Worm (Caenorhabditis elegans) whole organism, late embryonic: Measurements from ENCODE around the gene C09G9.8.

ENCODE experiments used
- Y22D7AL.16 ChIP-seq: sonication (generic microtip); optimal IDR thresholded peaks from 2 replicates; lab custom pipeline; 2016; ENCODE audit warnings: missing genetic modification characterization, missing compliant biosample characterization
- ama-1 ChIP-seq: fragments of 150-350 bp; optimal IDR thresholded peaks from 2 replicates; lab custom pipeline; 2014
- elt-2 ChIP-seq: sonication (generic microtip); optimal IDR thresholded peaks from 2 replicates; lab custom pipeline; 2016; ENCODE audit warnings: missing genetic modification reagents, missing genetic modification characterization, missing compliant biosample characterization
- eyg-1 ChIP-seq: sonication (generic microtip); optimal IDR thresholded peaks from 2 replicates; lab custom pipeline; 2016; ENCODE audit warnings: missing genotype, missing genetic modification characterization, missing compliant biosample characterization
- lin-11 ChIP-seq: fragments of 200-800 bp; sonication (Bioruptor generic); optimal IDR thresholded peaks from 2 replicates; lab custom pipeline; 2018; ENCODE audit warnings: mild to moderate bottlenecking, missing genetic modification characterization, missing compliant biosample characterization
- pha-4 ChIP-seq: fragments of 150-350 bp; optimal IDR thresholded peaks from 2 replicates; lab custom pipeline; 2018; ENCODE audit warnings: missing biosample characterization, missing genetic modification reagents, missing genetic modification characterization
- syd-9 ChIP-seq: sonication (generic microtip); optimal IDR thresholded peaks from 2 replicates; lab custom pipeline; 2016; ENCODE audit warnings: mild to moderate bottlenecking, missing genetic modification characterization, moderate library complexity, missing compliant biosample characterization
- tbx-2 ChIP-seq: sonication (generic microtip); optimal IDR thresholded peaks from 2 replicates; lab custom pipeline; 2016; ENCODE audit warnings: missing genetic modification characterization, missing compliant biosample characterization
- ztf-16 ChIP-seq: sonication (generic microtip); optimal IDR thresholded peaks from 2 replicates; lab custom pipeline; 2017; ENCODE audit warnings: missing genetic modification characterization, missing compliant biosample characterization

DNA sequence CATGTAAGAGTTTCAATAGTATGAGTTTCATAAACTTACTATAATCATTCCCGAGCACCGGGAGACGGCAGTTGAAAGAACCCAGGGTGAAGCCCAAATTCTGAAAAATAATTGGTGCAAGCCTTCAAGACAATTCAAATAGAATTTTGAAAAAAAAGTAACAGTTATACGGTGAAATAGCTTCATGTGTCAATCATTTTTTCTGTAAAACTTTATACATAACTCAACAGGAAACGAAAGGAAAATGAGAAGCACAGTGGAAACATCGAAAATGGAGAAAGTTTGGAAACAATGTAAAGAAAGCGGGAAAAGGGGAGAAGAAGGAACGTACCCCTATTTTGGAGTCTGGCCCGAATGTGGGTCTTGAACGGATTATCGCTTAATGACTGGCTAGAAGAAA lies 8.3 kb upstream of the C09G9.8 start, which contains the start of gene C09G9.3:
- TF ChIP-seq ztf-16 (tag; lab: Kevin White, UChicago) (no peak), Y22D7AL.16 (tag; lab: Kevin White, UChicago) (no peak), pha-4 (tag; lab: Kevin White, UChicago) (no peak), syd-9 (no peak), elt-2 (tag; lab: Kevin White, UChicago) (no peak), eyg-1 (no peak), tbx-2 (tag; lab: Kevin White, UChicago) (no peak), ama-1 (no peak), lin-11 (tag; lab: Kevin White, UChicago) (no peak)
